Fruit fly (Drosophila melanogaster) whole organism, pupa: Measurements from ENCODE around the gene CG31872.

Experiments
- CG10348 ChIP-seq: fragments of 200-800 bp; sonication (Bioruptor generic); IDR thresholded peaks from 2 replicates; pipeline ENCODE4 v1.3.6; 2022; ENCODE audit warnings: missing biosample characterization, missing genetic modification characterization
- CG12605 ChIP-seq: fragments of 200-800 bp; sonication (Bioruptor generic); IDR thresholded peaks from 2 replicates; pipeline ENCODE4 v1.3.6; 2022; ENCODE audit warnings: missing biosample characterization, missing genetic modification characterization
- CG13204 ChIP-seq: fragments of 200-800 bp; sonication (Bioruptor generic); optimal IDR thresholded peaks from 2 replicates; lab custom pipeline; 2018; ENCODE audit warnings: missing biosample characterization, mild to moderate bottlenecking, missing genetic modification characterization, moderate library complexity
- CG14655 ChIP-seq: fragments of 200-800 bp; sonication (Bioruptor generic); optimal IDR thresholded peaks from 3 replicates; lab custom pipeline; 2017; ENCODE audit warnings: mild to moderate bottlenecking, missing biosample characterization, missing genetic modification reagents, missing genetic modification characterization
- CG15710 ChIP-seq: fragments of 200-800 bp; sonication (Bioruptor generic); optimal IDR thresholded peaks from 2 replicates; lab custom pipeline; 2018; ENCODE audit warnings: missing biosample characterization, mild to moderate bottlenecking, missing genetic modification characterization, moderate library complexity
- CG17806 ChIP-seq: fragments of 200-800 bp; sonication (Bioruptor generic); optimal IDR thresholded peaks from 2 replicates; lab custom pipeline; 2018; ENCODE audit warnings: missing biosample characterization, mild to moderate bottlenecking, missing genetic modification characterization, moderate library complexity
- CG32121 ChIP-seq: fragments of 200-800 bp; sonication (Bioruptor generic); IDR thresholded peaks from 2 replicates; pipeline ENCODE4 v1.3.6; 2022; ENCODE audit warnings: missing biosample characterization, missing genetic modification characterization
- CG34367 ChIP-seq: fragments of 200-800 bp; sonication (Bioruptor generic); optimal IDR thresholded peaks from 2 replicates; lab custom pipeline; 2018; ENCODE audit warnings: missing biosample characterization, mild to moderate bottlenecking, missing genetic modification characterization
- CG4496 ChIP-seq: fragments of 200-800 bp; sonication (Bioruptor generic); IDR thresholded peaks from 3 replicates; pipeline ENCODE4 v1.3.6; 2022; ENCODE audit warnings: missing biosample characterization, missing genetic modification characterization
- CG8159 ChIP-seq: fragments of 200-800 bp; sonication (Bioruptor generic); optimal IDR thresholded peaks from 3 replicates; lab custom pipeline; 2018; ENCODE audit warnings: missing biosample characterization, mild to moderate bottlenecking, missing genetic modification characterization, moderate library complexity
- CG8301 ChIP-seq: fragments of 200-800 bp; sonication (Bioruptor generic); optimal IDR thresholded peaks from 2 replicates; lab custom pipeline; 2018; ENCODE audit warnings: missing biosample characterization, mild to moderate bottlenecking, missing genetic modification characterization
- CG9948 ChIP-seq: fragments of 200-800 bp; sonication (Bioruptor generic); optimal IDR thresholded peaks from 2 replicates; lab custom pipeline; 2018; ENCODE audit warnings: missing biosample characterization, mild to moderate bottlenecking, missing genetic modification characterization, moderate library complexity
- D1 ChIP-seq: fragments of 200-800 bp; sonication (Bioruptor generic); optimal IDR thresholded peaks from 2 replicates; lab custom pipeline; 2018; ENCODE audit warnings: missing biosample characterization, mild to moderate bottlenecking, missing genetic modification characterization, moderate library complexity
- EcR ChIP-seq: fragments of 200-800 bp; sonication (Bioruptor generic); optimal IDR thresholded peaks from 3 replicates; lab custom pipeline; 2019; ENCODE audit warnings: missing biosample characterization, missing genetic modification characterization, mild to moderate bottlenecking, moderate library complexity, missing genetic modification reagents
- Ets98B ChIP-seq: fragments of 200-800 bp; sonication (Bioruptor generic); IDR thresholded peaks from 2 replicates; pipeline ENCODE4 v1.3.6; 2022; ENCODE audit warnings: missing biosample characterization, missing genetic modification characterization
- Pif1A ChIP-seq: fragments of 200-800 bp; sonication (Bioruptor generic); optimal IDR thresholded peaks from 3 replicates; lab custom pipeline; 2016; ENCODE audit warnings: missing biosample characterization, missing genetic modification characterization
- Pif1B ChIP-seq: fragments of 200-800 bp; sonication (Bioruptor generic); optimal IDR thresholded peaks from 3 replicates; lab custom pipeline; 2016; ENCODE audit warnings: missing biosample characterization, missing genetic modification characterization
- Snoo ChIP-seq: fragments of 200-800 bp; sonication (Bioruptor generic); optimal IDR thresholded peaks from 3 replicates; lab custom pipeline; 2017; ENCODE audit warnings: missing biosample characterization, mild to moderate bottlenecking, missing genetic modification characterization, inconsistent platforms
- fd96Ca ChIP-seq: fragments of 200-800 bp; sonication (Bioruptor generic); IDR thresholded peaks from 3 replicates; pipeline ENCODE4 v1.3.6; 2022; ENCODE audit warnings: missing biosample characterization, missing genetic modification characterization
- gl ChIP-seq: fragments of 200-800 bp; sonication (Bioruptor generic); optimal IDR thresholded peaks from 2 replicates; lab custom pipeline; 2018; ENCODE audit warnings: missing biosample characterization, mild to moderate bottlenecking, missing genetic modification characterization
- rn ChIP-seq: fragments of 200-800 bp; sonication (Bioruptor generic); IDR thresholded peaks from 2 replicates; pipeline ENCODE4 v1.3.6; 2022; ENCODE audit warnings: missing biosample characterization, missing genetic modification characterization

CG31872 gene

dm6 chr2L:10677715-10678088 is 38.0 kb downstream of the CG31872 start:
- TF ChIP-seq CG10348 (GFP tag; lab: Robert Waterston, UW) (no peak), CG32121 (GFP tag; lab: Robert Waterston, UW) (no peak), EcR (no peak), D1 (tag; lab: Kevin White, UChicago) (no peak), Pif1B (GFP tag; lab: Kevin White, UChicago) (no peak), fd96Ca (no peak), CG8301 (no peak), CG15710 (tag; lab: Kevin White, UChicago) (no peak), CG4496 (no peak), CG9948 (tag; lab: Kevin White, UChicago) (no peak), Ets98B (GFP tag; lab: Robert Waterston, UW) (no peak)

dm6 chr2L:10679568-10679967 is 39.8 kb downstream of the CG31872 start:
- no peak for TF ChIP-seq CG10348 (GFP tag; lab: Robert Waterston, UW)
- TF ChIP-seq Snoo (tag; lab: Kevin White, UChicago) = no peak
- TF ChIP-seq CG8301 = no peak
- 0 out of 2 replicates have a peak, but pooled peaks have one; percentile 25 for TF ChIP-seq CG32121 (GFP tag; lab: Robert Waterston, UW)
- peak; percentile 16; the same call in 1 of the 2 replicates for TF ChIP-seq Ets98B (GFP tag; lab: Robert Waterston, UW)
- TF ChIP-seq CG8159 (tag; lab: Kevin White, UChicago) = no peak

DNA sequence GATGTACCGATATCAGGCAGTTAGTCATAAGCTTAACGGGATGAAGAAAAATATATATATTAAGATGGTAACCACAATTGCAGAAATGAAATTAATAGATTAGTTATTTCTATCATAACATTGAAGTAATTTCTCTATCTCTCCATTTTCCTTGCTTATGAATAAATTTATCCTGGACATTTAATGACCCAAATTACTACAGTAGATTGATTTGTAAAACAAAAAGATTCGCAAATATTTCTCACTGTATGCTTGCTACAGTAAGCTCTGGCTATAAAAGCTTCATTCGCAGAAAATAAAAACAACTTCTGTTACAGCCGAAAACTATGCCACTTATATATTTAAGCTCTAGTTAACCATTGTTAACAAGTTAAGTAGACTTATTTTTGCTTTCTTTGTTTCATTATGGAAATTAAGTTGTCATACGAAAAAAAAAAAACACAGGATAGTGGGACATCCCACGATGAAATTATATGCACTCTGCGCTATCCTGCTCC is 40.9 kb downstream of the CG31872 start, which contains the start of gene CG17105:
Gene CG17105, plus strand, starts transcription at position 447 of the 497 bp plus-strand sequence.
- TF ChIP-seq Snoo (tag; lab: Kevin White, UChicago) = no peak
- 0 out of 3 replicates have a peak, but pooled peaks have one; percentile 20 for TF ChIP-seq CG4496
- TF ChIP-seq CG32121 (GFP tag; lab: Robert Waterston, UW) = no peak
- no peak for TF ChIP-seq gl
- no peak for TF ChIP-seq CG34367 (tag; lab: Kevin White, UChicago)
- no peak for TF ChIP-seq CG8159 (tag; lab: Kevin White, UChicago)
- no peak for TF ChIP-seq CG14655

- TF ChIP-seq rn = no peak
- TF ChIP-seq CG9948 (tag; lab: Kevin White, UChicago) = no peak
- TF ChIP-seq CG8159 (tag; lab: Kevin White, UChicago) = no peak
- TF ChIP-seq D1 (tag; lab: Kevin White, UChicago) = no peak
- no peak for TF ChIP-seq fd96Ca
- no peak for TF ChIP-seq CG34367 (tag; lab: Kevin White, UChicago)
- no peak for TF ChIP-seq CG12605 (GFP tag; lab: Robert Waterston, UW)
- TF ChIP-seq EcR = no peak
- TF ChIP-seq CG17806 (tag; lab: Kevin White, UChicago) = no peak
- TF ChIP-seq Ets98B (GFP tag; lab: Robert Waterston, UW) = no peak
- no peak for TF ChIP-seq CG10348 (GFP tag; lab: Robert Waterston, UW)
- TF ChIP-seq Pif1A (GFP tag; lab: Kevin White, UChicago) = no peak
- TF ChIP-seq CG14655 = no peak
- TF ChIP-seq, all 21 proteins: peak for 0
These were observed 41.9 kb downstream of the CG31872 start, which contains the start of gene CG17107 for dm6 chr2L:10681602-10682001. Gene CG17107 (plus strand): TSS chr2L:10681902.

dm6 chr2L:10682197-10682596 is 42.5 kb downstream of the CG31872 start:
- TF ChIP-seq CG8301 (no peak), Ets98B (GFP tag; lab: Robert Waterston, UW) (no peak), CG34367 (tag; lab: Kevin White, UChicago) (no peak), Pif1B (GFP tag; lab: Kevin White, UChicago) (no peak), EcR (no peak), CG12605 (GFP tag; lab: Robert Waterston, UW) (no peak), CG9948 (tag; lab: Kevin White, UChicago) (no peak), D1 (tag; lab: Kevin White, UChicago) (no peak), CG4496 (no peak), Snoo (tag; lab: Kevin White, UChicago) (no peak), CG13204 (no peak), CG8159 (tag; lab: Kevin White, UChicago) (no peak), Pif1A (GFP tag; lab: Kevin White, UChicago) (no peak), CG17806 (tag; lab: Kevin White, UChicago) (no peak), CG32121 (GFP tag; lab: Robert Waterston, UW) (no peak)

DNA sequence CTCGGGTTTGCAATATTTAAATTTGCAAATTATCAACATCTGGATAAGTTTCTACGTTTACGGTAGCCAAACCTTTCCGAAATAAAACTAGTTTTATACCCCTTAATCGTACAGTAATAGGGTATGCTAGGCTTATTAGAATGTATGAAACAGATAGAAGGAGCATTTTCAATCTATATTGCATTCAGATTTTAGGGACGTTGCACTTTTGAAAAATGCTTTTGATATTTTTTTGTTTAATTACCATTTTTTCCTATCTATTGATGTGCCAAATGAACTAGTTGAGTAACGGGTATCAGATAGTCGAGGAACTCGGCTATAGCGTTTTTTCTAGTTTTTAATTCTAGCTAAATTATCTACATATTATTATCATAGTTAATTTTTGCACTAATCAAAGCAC is 43.2 kb downstream of the CG31872 start:
- TF ChIP-seq CG15710 (tag; lab: Kevin White, UChicago) (no peak), CG14655 (no peak), CG9948 (tag; lab: Kevin White, UChicago) (no peak), CG8301 (no peak), CG13204 (no peak), Ets98B (GFP tag; lab: Robert Waterston, UW) (no peak), D1 (tag; lab: Kevin White, UChicago) (no peak), EcR (no peak), fd96Ca (no peak), CG17806 (tag; lab: Kevin White, UChicago) (no peak)

DNA sequence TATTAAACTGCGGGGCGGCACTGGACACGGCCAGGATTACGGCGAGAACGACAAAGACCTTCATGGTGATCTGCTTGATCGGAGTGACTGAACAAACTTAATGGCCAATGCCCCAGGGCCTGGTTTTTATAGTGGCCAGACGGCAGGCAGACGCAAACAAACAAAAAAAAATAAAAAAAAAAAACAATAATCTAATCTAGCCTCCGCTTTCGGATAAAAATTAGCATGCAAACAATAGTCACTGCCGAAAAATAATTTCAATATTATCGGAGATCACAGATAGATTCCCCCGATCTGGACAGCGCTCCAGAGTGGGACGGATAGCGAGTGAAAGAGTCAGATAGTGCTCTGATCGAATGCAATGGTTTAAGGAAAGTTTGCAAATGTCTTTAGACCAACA is 44.6 kb downstream of the CG31872 start, which contains the start of gene CG7299:
Gene CG7299, minus strand, starts transcription at position 101 of the 400 bp plus-strand sequence.
- TF ChIP-seq Pif1B (GFP tag; lab: Kevin White, UChicago) (no peak), CG13204 (no peak), CG9948 (tag; lab: Kevin White, UChicago) (no peak), CG15710 (tag; lab: Kevin White, UChicago) (no peak), fd96Ca (no peak), CG8159 (tag; lab: Kevin White, UChicago) (no peak), CG12605 (GFP tag; lab: Robert Waterston, UW) (no peak), CG14655 (no peak), CG32121 (GFP tag; lab: Robert Waterston, UW) (no peak)
